Fruit fly (Drosophila melanogaster): ENCODE results near the gene CG32486.

Gene CG32486

dm6 chr3L:3070274-3071204 is at the start of gene CG32486, which contains the start of gene PAN3 (continued):
- TF ChIP-seq CG10366 (GFP tag; IDR thresholded peaks at IDR 0.05) (no peak; the same call in 1 of the 2 replicates), nom (GFP tag; optimal IDR thresholded peaks at IDR 0.05) (peak; percentile 72), CG15601 (tag; optimal IDR thresholded peaks at IDR 0.05) (peak; percentile 67), CG7556 (GFP tag; optimal IDR thresholded peaks at IDR 0.05) (no peak), Lim3 (GFP tag; IDR thresholded peaks at IDR 0.05) (no peak), CG18262 (tag; optimal IDR thresholded peaks at IDR 0.05) (peak; percentile 52), CG1603 (tag; optimal IDR thresholded peaks at IDR 0.05) (peak; percentile 53), BEAF-32 (GFP tag; optimal IDR thresholded peaks at IDR 0.05) (peak; percentile 98), CG3281 (GFP tag; optimal IDR thresholded peaks at IDR 0.05) (peak; percentile 11), ATbp (GFP tag; optimal IDR thresholded peaks at IDR 0.05) (peak; percentile 21), CG10321 (GFP tag; IDR thresholded peaks at IDR 0.05) (peak; percentile 86), CG14667 (GFP tag; IDR thresholded peaks at IDR 0.05) (no peak), CG15514 (GFP tag; optimal IDR thresholded peaks at IDR 0.05) (peak; percentile 70), CG7839 (tag; optimal IDR thresholded peaks at IDR 0.05) (peak; percentile 30), Hsf (GFP tag; optimal IDR thresholded peaks at IDR 0.05) (peak; percentile 10), CG34224 (GFP tag; IDR thresholded peaks at IDR 0.05; ENCODE audit: partially characterized antibody) (peak; percentile 59), corto (GFP tag; optimal IDR thresholded peaks at IDR 0.05) (peak; percentile 2), CG6689 (GFP tag; IDR thresholded peaks at IDR 0.05) (peak; percentile 17; the same call in 1 of the 2 replicates), fd3F (GFP tag; optimal IDR thresholded peaks at IDR 0.05) (peak; percentile 9), kni (GFP tag; optimal IDR thresholded peaks at IDR 0.05) (peak; percentile 20), pho (GFP tag; optimal IDR thresholded peaks at IDR 0.05) (peak; percentile 20), CoRest (tag; optimal IDR thresholded peaks at IDR 0.05) (peak; percentile 76), Oaz (GFP tag; IDR thresholded peaks at IDR 0.05) (no peak), NC2α (GFP tag; optimal IDR thresholded peaks at IDR 0.05) (no peak), CG10209 (GFP tag; optimal IDR thresholded peaks at IDR 0.05) (peak; percentile 48), btn (GFP tag; optimal IDR thresholded peaks at IDR 0.05) (peak; percentile 22), Ets65A (GFP tag) (peak; percentile 89), CG10543 (GFP tag; optimal IDR thresholded peaks at IDR 0.05) (peak; percentile 78), CG10565 (GFP tag; optimal IDR thresholded peaks at IDR 0.05) (no peak), Elba2 (GFP tag; optimal IDR thresholded peaks at IDR 0.05) (peak; percentile 1), trem (tag; optimal IDR thresholded peaks at IDR 0.05) (peak; percentile 93), bab2 (GFP tag; optimal IDR thresholded peaks at IDR 0.05) (no peak), CG4424 (GFP tag; optimal IDR thresholded peaks at IDR 0.05) (peak; percentile 42), CG8281 (tag; optimal IDR thresholded peaks at IDR 0.05) (no peak), dm (GFP tag; optimal IDR thresholded peaks at IDR 0.05) (peak; percentile 15), Ets97D (GFP tag; optimal IDR thresholded peaks at IDR 0.05) (peak; percentile 91), CG15269 (tag; optimal IDR thresholded peaks at IDR 0.05) (no peak), H15 (GFP tag; IDR thresholded peaks at IDR 0.05) (no peak), CG11504 (tag; optimal IDR thresholded peaks at IDR 0.05) (peak; percentile 61), Fer1 (GFP tag; optimal IDR thresholded peaks at IDR 0.05) (peak; percentile 77), cas (GFP tag; IDR thresholded peaks at IDR 0.05) (peak; percentile 18; the same call in 1 of the 2 replicates), CG34376 (GFP tag; optimal IDR thresholded peaks at IDR 0.05) (peak; percentile 82), Scr (GFP tag; IDR thresholded peaks at IDR 0.05; ENCODE audit: partially characterized antibody) (peak; percentile 86), prd (optimal IDR thresholded peaks at IDR 0.05) (no peak), prd (GFP tag; IDR thresholded peaks at IDR 0.05) (peak; percentile 21; the same call in 1 of the 3 replicates), CG10654 (GFP tag; optimal IDR thresholded peaks at IDR 0.05) (peak; percentile 8), CG13894 (tag; optimal IDR thresholded peaks at IDR 0.05) (peak; percentile 87), wdn (GFP tag; IDR thresholded peaks at IDR 0.05) (no peak)

Data from whole organism, embryonic.